Worm (Caenorhabditis elegans): ENCODE results near the gene nlp-46.
A peak's percentile ranks its signal among the peaks of the same experiment; 100 is the strongest.

Gene nlp-46

DNA sequence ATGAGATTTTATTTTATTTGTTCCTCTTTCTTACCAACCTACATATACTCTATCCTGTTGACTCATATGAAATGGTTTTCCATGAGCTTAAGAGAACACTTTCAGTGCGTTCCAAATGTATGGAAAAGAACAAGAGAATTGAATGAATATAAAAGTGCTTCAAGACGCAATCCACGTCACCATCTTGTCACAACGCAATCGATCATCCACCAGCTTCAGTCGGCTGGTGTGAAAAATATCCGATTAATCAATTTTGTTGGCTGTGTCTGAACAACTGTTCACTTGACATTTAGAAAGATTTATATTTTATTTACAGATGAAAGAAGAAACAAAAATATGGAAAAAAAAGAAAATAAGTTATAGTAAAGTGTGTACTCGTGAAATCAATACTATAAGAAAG, 17.3 kb upstream of the nlp-46 start:
- no peak for TF ChIP-seq mes-4 (tag; optimal IDR thresholded peaks at IDR 0.05)
- TF ChIP-seq ztf-6 (GFP tag; IDR thresholded peaks at IDR 0.05), result no peak
- no peak for TF ChIP-seq C06A6.2 (GFP tag; conservative IDR thresholded peaks at IDR 0.05)
- no peak for TF ChIP-seq Y67H2A.10 (GFP tag; conservative IDR thresholded peaks at IDR 0.05)
- TF ChIP-seq fkh-3 (tag; optimal IDR thresholded peaks at IDR 0.05), result no peak
- no peak for TF ChIP-seq ztf-18 (tag; optimal IDR thresholded peaks at IDR 0.05)
- no peak for TF ChIP-seq ceh-40 (GFP tag; IDR thresholded peaks at IDR 0.05)
- TF ChIP-seq dpff-1 (tag; optimal IDR thresholded peaks at IDR 0.05), result no peak
- TF ChIP-seq Y56A3A.18 (GFP tag; IDR thresholded peaks at IDR 0.05), result no peak
- TF ChIP-seq D2030.7 (GFP tag; IDR thresholded peaks at IDR 0.05), result no peak
- no peak for TF ChIP-seq mel-28 (tag; optimal IDR thresholded peaks at IDR 0.05; ENCODE audit: borderline replicate concordance)
- no peak for TF ChIP-seq nhr-80 (tag; optimal IDR thresholded peaks at IDR 0.05)
- no peak for TF ChIP-seq tbx-9 (tag; optimal IDR thresholded peaks at IDR 0.05; ENCODE audit: borderline replicate concordance)
- TF ChIP-seq somi-1 (GFP tag; optimal IDR thresholded peaks at IDR 0.05), result no peak
- no peak for TF ChIP-seq hmg-20 (GFP tag; IDR thresholded peaks at IDR 0.05)
- no peak for TF ChIP-seq T07F8.4 (tag; optimal IDR thresholded peaks at IDR 0.05)
- no peak for TF ChIP-seq hlh-26 (GFP tag; conservative IDR thresholded peaks at IDR 0.05)
- TF ChIP-seq pha-4 (tag; optimal IDR thresholded peaks at IDR 0.05), result no peak
- TF ChIP-seq F55B11.4 (tag; optimal IDR thresholded peaks at IDR 0.05; ENCODE audit: borderline replicate concordance, insufficient read depth), result no peak

DNA sequence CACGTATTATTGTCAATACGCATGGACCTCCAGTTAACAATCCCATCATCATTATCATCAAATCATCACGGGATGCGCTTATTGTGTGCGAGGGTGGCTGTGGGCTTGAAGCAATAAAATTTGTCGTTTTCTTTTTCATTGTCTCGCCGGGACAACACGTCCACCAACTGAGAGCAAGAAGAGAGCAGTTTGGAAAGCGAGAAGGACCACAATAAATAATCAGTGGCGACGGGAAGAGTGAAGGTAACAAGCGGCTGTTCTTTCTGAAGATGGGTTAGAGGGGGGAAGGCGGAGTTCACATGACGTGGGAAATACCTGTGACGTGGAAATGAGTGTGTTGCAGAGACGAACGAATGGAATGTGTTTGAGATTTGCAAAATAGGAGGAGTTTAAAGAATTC, 12.7 kb upstream of the nlp-46 start:
- no peak for TF ChIP-seq mcd-1 (GFP tag; IDR thresholded peaks at IDR 0.05)
- peak; percentile 30 for TF ChIP-seq K12H6.12 (tag; optimal IDR thresholded peaks at IDR 0.05)
- peak; percentile 19 for TF ChIP-seq ztf-22 (GFP tag; optimal IDR thresholded peaks at IDR 0.05)

ce11 chrV:12517757-12518156, 11.7 kb upstream of the nlp-46 start:
- TF ChIP-seq F57A8.1 (GFP tag; optimal IDR thresholded peaks at IDR 0.05) (no peak), nfya-1 (tag; optimal IDR thresholded peaks at IDR 0.05; ENCODE audit: borderline replicate concordance, insufficient read depth) (no peak), lin-35 (GFP tag; optimal IDR thresholded peaks at IDR 0.05) (no peak), attf-5 (GFP tag; optimal IDR thresholded peaks at IDR 0.05) (no peak), egl-18 (GFP tag; IDR thresholded peaks at IDR 0.05) (no peak), B0019.2 (GFP tag; conservative IDR thresholded peaks at IDR 0.05) (no peak), ZK185.1 (tag; optimal IDR thresholded peaks at IDR 0.05; ENCODE audit: poor library complexity, severe bottlenecking) (no peak), rpc-1 (optimal IDR thresholded peaks at IDR 0.05) (no peak), rpc-1 (tag; optimal IDR thresholded peaks at IDR 0.05) (no peak), repo-1 (tag; optimal IDR thresholded peaks at IDR 0.05) (no peak), mel-28 (tag; optimal IDR thresholded peaks at IDR 0.05; ENCODE audit: borderline replicate concordance) (no peak), pbrm-1 (GFP tag; IDR thresholded peaks at IDR 0.05) (no peak)

DNA sequence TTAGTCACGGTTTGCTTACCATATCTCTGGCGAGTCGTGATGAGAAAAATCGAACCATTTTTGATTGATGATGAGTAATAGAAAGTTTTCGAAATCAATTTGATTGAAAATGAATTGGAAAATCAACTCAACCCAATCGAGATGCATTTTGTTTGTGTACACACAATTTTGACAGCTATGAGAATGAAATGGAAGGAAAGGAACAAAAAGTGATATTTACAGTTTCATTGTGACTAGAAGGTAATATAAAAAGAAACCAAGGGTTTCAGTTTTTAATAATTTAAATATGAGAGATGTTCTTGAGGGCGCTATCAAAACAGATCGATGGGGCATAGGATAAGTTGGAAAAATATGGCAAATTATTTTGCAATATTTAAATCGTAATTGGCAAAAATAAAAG, 11.1 kb upstream of the nlp-46 start, which contains the start of gene cal-1:
TSS of gene cal-1 (minus strand) at position 101 of the 400 bp plus-strand sequence.
- TF ChIP-seq lsl-1 (GFP tag; optimal IDR thresholded peaks at IDR 0.05) (no peak), unc-62 (GFP tag; optimal IDR thresholded peaks at IDR 0.05) (peak; percentile 10), F57C9.4 (tag; optimal IDR thresholded peaks at IDR 0.05) (no peak), hrde-1 (tag; optimal IDR thresholded peaks at IDR 0.05; ENCODE audit: borderline replicate concordance) (no peak), F39B2.1 (GFP tag; IDR thresholded peaks at IDR 0.05) (no peak), rcor-1 (GFP tag; IDR thresholded peaks at IDR 0.05) (no peak), ztf-18 (tag; optimal IDR thresholded peaks at IDR 0.05) (no peak), ztf-26 (tag; optimal IDR thresholded peaks at IDR 0.05) (no peak)
